Worm (Caenorhabditis elegans): ENCODE results near the gene ttn-1.

ttn-1 gene

ce11 chrV:6224494-6224959 is 22.1 kb upstream of the ttn-1 start (continued):
- TF ChIP-seq nfya-1 (tag; optimal IDR thresholded peaks at IDR 0.05) = peak; percentile 91
- peak; percentile 71 for TF ChIP-seq F13H6.1 (tag; optimal IDR thresholded peaks at IDR 0.05)
- no peak for TF ChIP-seq ceh-24 (tag; optimal IDR thresholded peaks at IDR 0.05)
- TF ChIP-seq ceh-18 (tag; optimal IDR thresholded peaks at IDR 0.05) = peak; percentile 92
- peak; percentile 58 for TF ChIP-seq ceh-14 (tag; optimal IDR thresholded peaks at IDR 0.05)
- no peak for TF ChIP-seq K02D7.2 (tag; optimal IDR thresholded peaks at IDR 0.05)
- TF ChIP-seq pha-4 (tag; optimal IDR thresholded peaks at IDR 0.05) = no peak
- TF ChIP-seq ama-1 (optimal IDR thresholded peaks at IDR 0.05) = peak; percentile 59
- no peak for TF ChIP-seq syd-9 (tag; optimal IDR thresholded peaks at IDR 0.05)
- no peak for TF ChIP-seq fax-1 (tag; optimal IDR thresholded peaks at IDR 0.05)
- TF ChIP-seq ceh-31 (tag; optimal IDR thresholded peaks at IDR 0.05) = peak; percentile 87
- TF ChIP-seq hlh-6 (tag; optimal IDR thresholded peaks at IDR 0.05) = no peak
- no peak for TF ChIP-seq hlh-15 (tag; optimal IDR thresholded peaks at IDR 0.05)
- peak; percentile 98 for TF ChIP-seq hlh-30 (tag; optimal IDR thresholded peaks at IDR 0.05; ENCODE audit: insufficient read depth)
- no peak for TF ChIP-seq hlh-8 (tag; optimal IDR thresholded peaks at IDR 0.05)
- no peak for TF ChIP-seq zip-5 (tag; optimal IDR thresholded peaks at IDR 0.05)
- TF ChIP-seq unc-86 (tag; optimal IDR thresholded peaks at IDR 0.05) = peak; percentile 26
- TF ChIP-seq ceh-34 (tag; optimal IDR thresholded peaks at IDR 0.05) = peak; percentile 48
- TF ChIP-seq madf-2 (tag; optimal IDR thresholded peaks at IDR 0.05) = no peak
- TF ChIP-seq K09A11.1 (tag; optimal IDR thresholded peaks at IDR 0.05; ENCODE audit: insufficient read depth) = peak; percentile 64
- no peak for TF ChIP-seq odd-2 (tag; optimal IDR thresholded peaks at IDR 0.05)
- peak; percentile 12 for TF ChIP-seq pha-2 (tag; optimal IDR thresholded peaks at IDR 0.05)
- peak; percentile 93 for TF ChIP-seq unc-55 (GFP tag; optimal IDR thresholded peaks at IDR 0.05)
- peak; percentile 41 for TF ChIP-seq ceh-2 (tag; optimal IDR thresholded peaks at IDR 0.05)
- peak; percentile 67 for TF ChIP-seq ref-2 (tag; optimal IDR thresholded peaks at IDR 0.05)
- no peak for TF ChIP-seq fkh-6 (tag; optimal IDR thresholded peaks at IDR 0.05)
- peak; percentile 8 for TF ChIP-seq pqm-1 (tag; optimal IDR thresholded peaks at IDR 0.05)
- peak; percentile 33 for TF ChIP-seq npax-4 (tag; optimal IDR thresholded peaks at IDR 0.05)
- TF ChIP-seq sox-4 (tag; optimal IDR thresholded peaks at IDR 0.05) = no peak
- TF ChIP-seq dmd-4 (tag; optimal IDR thresholded peaks at IDR 0.05; ENCODE audit: borderline replicate concordance) = no peak
- TF ChIP-seq elt-4 (tag; optimal IDR thresholded peaks at IDR 0.05) = no peak
- TF ChIP-seq ceh-48 (tag; optimal IDR thresholded peaks at IDR 0.05) = no peak
- TF ChIP-seq ceh-22 (tag; optimal IDR thresholded peaks at IDR 0.05) = no peak

- TF ChIP-seq hlh-30 (tag; optimal IDR thresholded peaks at IDR 0.05; ENCODE audit: insufficient read depth) (no peak), ceh-31 (tag; optimal IDR thresholded peaks at IDR 0.05) (no peak), ref-2 (tag; optimal IDR thresholded peaks at IDR 0.05) (no peak), pha-2 (tag; optimal IDR thresholded peaks at IDR 0.05) (no peak)
Measured at ce11 chrV:6224019-6224335, 21.5 kb upstream of the ttn-1 start.

- TF ChIP-seq ceh-30 (tag; optimal IDR thresholded peaks at IDR 0.05) (no peak), C38D4.7 (GFP tag; optimal IDR thresholded peaks at IDR 0.05) (no peak), ceh-18 (tag; optimal IDR thresholded peaks at IDR 0.05) (no peak), zip-5 (tag; optimal IDR thresholded peaks at IDR 0.05) (no peak), ceh-9 (tag; optimal IDR thresholded peaks at IDR 0.05) (no peak), Y22D7AL.16 (tag; optimal IDR thresholded peaks at IDR 0.05) (no peak), hlh-30 (tag; optimal IDR thresholded peaks at IDR 0.05; ENCODE audit: insufficient read depth) (no peak), pros-1 (tag; optimal IDR thresholded peaks at IDR 0.05) (no peak), sox-2 (GFP tag; IDR thresholded peaks at IDR 0.05) (no peak), sdc-2 (tag; optimal IDR thresholded peaks at IDR 0.05) (no peak), unc-42 (tag; optimal IDR thresholded peaks at IDR 0.05) (no peak), T23F11.4 (GFP tag; optimal IDR thresholded peaks at IDR 0.05) (no peak), hlh-15 (tag; optimal IDR thresholded peaks at IDR 0.05) (no peak), F13H6.1 (tag; optimal IDR thresholded peaks at IDR 0.05) (no peak), lim-6 (tag; optimal IDR thresholded peaks at IDR 0.05) (no peak), pha-2 (tag; optimal IDR thresholded peaks at IDR 0.05) (no peak)
Measured at ce11 chrV:6223315-6224018, 21.0 kb upstream of the ttn-1 start.

Measured in whole organism, late embryonic.